Worm (Caenorhabditis elegans): Measurements from ENCODE around the gene H06H21.37.

ce11 chrIV:4799114-4799513, 10.7 kb downstream of the H06H21.37 start, which contains the start of gene eor-1:
- TF ChIP-seq flt-1 (GFP tag; IDR thresholded peaks at IDR 0.05) (no peak; the same call in 1 of the 2 replicates), med-1 (GFP tag; optimal IDR thresholded peaks at IDR 0.05; ENCODE audit: insufficient read depth) (no peak), ztf-23 (GFP tag; IDR thresholded peaks at IDR 0.05) (no peak), klf-2 (GFP tag; conservative IDR thresholded peaks at IDR 0.05) (no peak), tab-1 (GFP tag; IDR thresholded peaks at IDR 0.05) (no peak), ztf-29 (GFP tag; IDR thresholded peaks at IDR 0.05) (no peak), ref-1 (GFP tag; conservative IDR thresholded peaks at IDR 0.05) (no peak)
